Worm (Caenorhabditis elegans) whole organism, young adult: ENCODE results near the gene nspb-6.

ENCODE experiments used
- hsf-1 ChIP-seq: fragments of 200-800 bp; sonication (Bioruptor generic); IDR thresholded peaks from 2 replicates; pipeline ENCODE4 v1.3.6; 2022; ENCODE audit warnings: missing genetic modification reagents, missing genetic modification characterization, missing compliant biosample characterization
- nhr-90 ChIP-seq: sonication (generic microtip); optimal IDR thresholded peaks from 2 replicates; lab custom pipeline; 2016; ENCODE audit warnings: missing genotype, mild to moderate bottlenecking, missing genetic modification characterization, missing compliant biosample characterization
- ztf-26 ChIP-seq: sonication (generic microtip); optimal IDR thresholded peaks from 2 replicates; lab custom pipeline; 2017; ENCODE audit warnings: missing genetic modification characterization, missing compliant biosample characterization

- TF ChIP-seq ztf-26 (tag; lab: Kevin White, UChicago) (no peak), hsf-1 (no peak), nhr-90 (tag; lab: Kevin White, UChicago) (no peak)
These were observed 18.0 kb upstream of the nspb-6 start, which contains the start of gene srv-21 for ce11 chrIV:5877246-5877645.
